Worm (Caenorhabditis elegans): ENCODE results near the gene sut-1.

DNA sequence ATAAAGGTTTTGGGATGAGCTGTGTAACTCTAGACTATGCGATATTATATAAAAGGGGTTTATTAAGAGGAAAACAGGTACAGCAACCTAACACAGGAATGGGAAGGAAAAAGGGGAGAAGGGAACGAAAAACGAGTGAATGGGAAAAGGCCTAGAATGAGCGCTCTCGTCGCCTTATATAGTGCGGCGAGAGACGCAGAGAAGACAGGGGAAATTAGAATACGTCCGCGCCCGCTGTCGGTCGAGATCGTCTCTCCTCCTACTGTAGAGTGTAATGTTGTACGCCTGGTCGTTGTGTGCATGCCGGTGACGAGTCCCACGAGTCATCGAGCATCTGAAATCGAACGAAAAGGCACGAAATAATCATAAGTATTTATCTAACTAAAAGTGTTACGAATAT lies 30.2 kb upstream of the sut-1 start:
- no peak for TF ChIP-seq fkh-10 (GFP tag; optimal IDR thresholded peaks at IDR 0.05)
- TF ChIP-seq nhr-11 (tag; optimal IDR thresholded peaks at IDR 0.05), result no peak
- no peak for TF ChIP-seq fos-1 (tag; optimal IDR thresholded peaks at IDR 0.05)
- no peak for TF ChIP-seq nhr-28 (tag; optimal IDR thresholded peaks at IDR 0.05)
